Fruit fly (Drosophila melanogaster) whole organism, adult: ENCODE measurements around the gene mtSSB.
"Not testable (repeated sequence)": the region's sequence is repeated elsewhere in the genome, so short reads cannot be mapped to it uniquely, and the experiment has no call there.

Experiments used
- CG11617 ChIP-seq: fragments of 200-800 bp; sonication (Bioruptor generic); optimal IDR thresholded peaks from 2 replicates; lab custom pipeline; 2017; ENCODE audit warnings: mild to moderate bottlenecking, missing biosample characterization, missing genetic modification reagents, missing genetic modification characterization
- CG12768 ChIP-seq: fragments of 200-800 bp; sonication (Bioruptor generic); optimal IDR thresholded peaks from 2 replicates; lab custom pipeline; 2017; ENCODE audit warnings: missing biosample characterization, missing genetic modification characterization, mild to moderate bottlenecking, moderate library complexity, missing genetic modification reagents
- CG14711 ChIP-seq: fragments of 200-800 bp; sonication (Bioruptor generic); optimal IDR thresholded peaks from 2 replicates; lab custom pipeline; 2018; ENCODE audit warnings: missing biosample characterization, mild to moderate bottlenecking, missing genetic modification characterization, moderate library complexity
- CG1620 ChIP-seq: fragments of 200-800 bp; sonication (Bioruptor generic); optimal IDR thresholded peaks from 2 replicates; lab custom pipeline; 2016; ENCODE audit warnings: missing biosample characterization, missing genetic modification characterization
- CG33017 ChIP-seq: fragments of 200-800 bp; sonication (Bioruptor generic); optimal IDR thresholded peaks from 2 replicates; lab custom pipeline; 2018; ENCODE audit warnings: missing biosample characterization, mild to moderate bottlenecking, missing genetic modification characterization, moderate library complexity
- CG5204 ChIP-seq: fragments of 200-800 bp; sonication (Bioruptor generic); optimal IDR thresholded peaks from 2 replicates; lab custom pipeline; 2016; ENCODE audit warnings: missing biosample characterization, missing genetic modification characterization
- CG7045 ChIP-seq: fragments of 200-800 bp; sonication (Bioruptor generic); optimal IDR thresholded peaks from 2 replicates; lab custom pipeline; 2017; ENCODE audit warnings: missing biosample characterization, mild to moderate bottlenecking, missing genetic modification characterization
- CG7101 ChIP-seq: fragments of 200-800 bp; sonication (Bioruptor generic); optimal IDR thresholded peaks from 2 replicates; lab custom pipeline; 2018; ENCODE audit warnings: missing biosample characterization, mild to moderate bottlenecking, missing genetic modification characterization, moderate library complexity
- Clk ChIP-seq: fragments of 200-800 bp; sonication (Bioruptor generic); optimal IDR thresholded peaks from 2 replicates; lab custom pipeline; 2017; ENCODE audit warnings: missing biosample characterization, missing genetic modification characterization
- Crg-1 ChIP-seq: fragments of 200-800 bp; sonication (Bioruptor generic); optimal IDR thresholded peaks from 2 replicates; lab custom pipeline; 2016; ENCODE audit warnings: missing biosample characterization, missing genetic modification characterization
- Hr96 ChIP-seq: fragments of 200-800 bp; sonication (Bioruptor generic); optimal IDR thresholded peaks from 2 replicates; lab custom pipeline; 2016; ENCODE audit warnings: missing biosample characterization, missing genetic modification characterization
- Mnt ChIP-seq: fragments of 200-800 bp; sonication (Bioruptor generic); optimal IDR thresholded peaks from 2 replicates; lab custom pipeline; 2016; ENCODE audit warnings: missing biosample characterization, mild to moderate bottlenecking, missing genetic modification characterization
- bab1 ChIP-seq: fragments of 200-800 bp; sonication (Bioruptor generic); optimal IDR thresholded peaks from 3 replicates; lab custom pipeline; 2019; ENCODE audit warnings: missing biosample characterization, mild to moderate bottlenecking, missing genetic modification characterization, moderate library complexity
- cic ChIP-seq: fragments of 200-800 bp; sonication (Bioruptor generic); optimal IDR thresholded peaks from 2 replicates; lab custom pipeline; 2017; ENCODE audit warnings: missing biosample characterization, mild to moderate bottlenecking, missing genetic modification characterization, moderate library complexity
- cnc ChIP-seq, 2 experiments: fragments of >200 bp; optimal IDR thresholded peaks; 2 replicates each; lab custom pipeline; 2017
- kay ChIP-seq: fragments of 200-800 bp; sonication (Bioruptor generic); peaks from one replicate; lab custom pipeline; 2016; ENCODE audit warnings: missing biosample characterization, missing genetic modification characterization, borderline replicate concordance
- ovo ChIP-seq: fragments of 200-800 bp; sonication (Bioruptor generic); optimal IDR thresholded peaks from 2 replicates; lab custom pipeline; 2016; ENCODE audit warnings: missing biosample characterization, missing genetic modification characterization
- pad ChIP-seq: fragments of 200-800 bp; sonication (Bioruptor generic); optimal IDR thresholded peaks from 3 replicates; lab custom pipeline; 2017; ENCODE audit warnings: missing biosample characterization, missing genetic modification characterization, mild to moderate bottlenecking, moderate library complexity, missing genetic modification reagents
- tj ChIP-seq: fragments of 200-800 bp; sonication (Bioruptor generic); optimal IDR thresholded peaks from 3 replicates; lab custom pipeline; 2017; ENCODE audit warnings: missing biosample characterization, mild to moderate bottlenecking, missing genetic modification characterization, moderate library complexity
- toe ChIP-seq: fragments of 200-800 bp; sonication (Bioruptor generic); optimal IDR thresholded peaks from 2 replicates; lab custom pipeline; 2016; ENCODE audit warnings: missing biosample characterization, missing genetic modification characterization

The mtSSB gene

dm6 chr3R:16203025-16203421 lies 2.0 kb downstream of the mtSSB start, which contains the start of the genes CG6126 and CG31287:
Gene CG6126, minus strand, starts transcription at chr3R:16203083.
Gene CG31287, plus strand, starts transcription at chr3R:16203371.
- TF ChIP-seq CG5204 (GFP tag; lab: Kevin White, UChicago) (no peak), tj (GFP tag; lab: Kevin White, UChicago) (no peak), kay (no peak), Mnt (peak; percentile 56), CG7101 (tag; lab: Kevin White, UChicago) (no peak), cic (no peak), Crg-1 (GFP tag; lab: Kevin White, UChicago) (no peak), Hr96 (no peak)

- TF ChIP-seq ovo (GFP tag; lab: Kevin White, UChicago) (peak; percentile 47), CG12768 (no peak), cnc (optimal IDR thresholded peaks at IDR 0.05; lab: Kevin White, UChicago) (no peak), CG14711 (no peak), tj (GFP tag; lab: Kevin White, UChicago) (peak; percentile 25), bab1 (GFP tag; lab: Kevin White, UChicago) (peak; percentile 7), kay (no peak), CG7045 (GFP tag; lab: Kevin White, UChicago) (no peak), CG7101 (tag; lab: Kevin White, UChicago) (no peak), Clk (GFP tag; lab: Kevin White, UChicago) (no peak), pad (GFP tag; lab: Kevin White, UChicago) (peak; percentile 14), CG33017 (tag; lab: Kevin White, UChicago) (no peak), CG1620 (GFP tag; lab: Kevin White, UChicago) (no peak), Crg-1 (GFP tag; lab: Kevin White, UChicago) (no peak), cic (no peak), Hr96 (no peak), Mnt (no peak), CG11617 (GFP tag; lab: Kevin White, UChicago) (no peak), toe (GFP tag; lab: Kevin White, UChicago) (no peak), CG5204 (GFP tag; lab: Kevin White, UChicago) (no peak)
Measured at dm6 chr3R:16202335-16203024, 2.6 kb downstream of the mtSSB start.

DNA sequence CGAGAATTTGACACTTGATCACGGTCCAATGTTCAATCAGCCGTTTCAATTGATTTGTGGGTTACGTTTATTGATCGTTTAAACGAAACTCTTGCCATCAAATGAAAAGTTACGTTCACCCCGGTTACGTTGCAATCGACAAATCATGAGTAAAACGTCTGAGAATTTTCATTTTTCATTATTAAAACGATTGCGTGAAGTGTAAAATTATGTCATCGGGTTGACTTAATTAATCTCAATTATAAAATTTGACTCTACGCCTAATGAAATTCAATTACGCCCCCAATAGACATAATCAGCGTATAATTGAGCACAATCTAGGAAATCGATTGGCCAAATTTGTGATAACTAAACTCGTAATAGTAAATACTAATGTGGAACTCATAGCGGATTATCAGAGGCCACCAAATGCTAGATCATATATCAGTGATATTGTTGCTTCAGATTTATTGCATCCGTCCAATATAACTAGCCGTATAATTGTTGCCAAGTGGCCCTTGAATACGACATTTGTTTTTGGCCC lies 4.5 kb downstream of the mtSSB start:
- TF ChIP-seq kay (peak; percentile 30), bab1 (GFP tag; lab: Kevin White, UChicago) (no peak)

DNA sequence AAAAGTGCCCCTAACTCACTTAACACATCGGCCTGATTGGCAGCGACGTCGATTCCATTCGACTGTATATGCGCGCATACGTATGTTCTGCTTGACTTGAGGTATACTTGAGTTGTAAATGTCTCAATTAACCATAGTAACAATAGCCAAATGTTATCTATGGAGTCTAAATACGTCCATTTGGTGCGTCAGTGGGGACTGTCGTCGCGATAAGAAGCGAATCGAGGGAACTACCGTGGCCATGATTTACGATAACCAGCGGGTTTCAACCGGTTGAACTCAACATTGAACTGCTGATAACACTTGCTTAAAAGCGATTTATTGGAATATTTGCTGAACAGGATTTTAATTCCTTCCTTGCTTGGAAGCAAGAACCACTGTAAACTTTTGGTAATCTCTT lies 14.3 kb downstream of the mtSSB start:
- TF ChIP-seq bab1 (GFP tag; lab: Kevin White, UChicago) (no peak), cic (peak; percentile 94), Mnt (no peak), CG11617 (GFP tag; lab: Kevin White, UChicago) (no peak), Crg-1 (GFP tag; lab: Kevin White, UChicago) (no peak), CG14711 (no peak), CG7101 (tag; lab: Kevin White, UChicago) (no peak), toe (GFP tag; lab: Kevin White, UChicago) (no peak), CG33017 (tag; lab: Kevin White, UChicago) (no peak), cnc (optimal IDR thresholded peaks at IDR 0.05; lab: Kevin White, UChicago) (no peak), pad (GFP tag; lab: Kevin White, UChicago) (no peak), CG5204 (GFP tag; lab: Kevin White, UChicago) (no peak), CG1620 (GFP tag; lab: Kevin White, UChicago) (no peak), tj (GFP tag; lab: Kevin White, UChicago) (peak; percentile 43), Hr96 (no peak), ovo (GFP tag; lab: Kevin White, UChicago) (no peak), kay (no peak)

- TF ChIP-seq tj (GFP tag; lab: Kevin White, UChicago) (peak; percentile 85), cnc (optimal IDR thresholded peaks at IDR 0.05; lab: Kevin White, UChicago) (no peak)
Measured at dm6 chr3R:16190183-16190763, 14.8 kb downstream of the mtSSB start.

- TF ChIP-seq Crg-1 (GFP tag; lab: Kevin White, UChicago); cnc (optimal IDR thresholded peaks at IDR 0.05; lab: Kevin White, UChicago); bab1 (GFP tag; lab: Kevin White, UChicago): not testable (repeated sequence)
Measured at dm6 chr3R:16189464-16189863, 15.6 kb downstream of the mtSSB start, which contains the start of gene Bin1. Gene Bin1, minus strand, starts transcription at chr3R:16189564.

DNA sequence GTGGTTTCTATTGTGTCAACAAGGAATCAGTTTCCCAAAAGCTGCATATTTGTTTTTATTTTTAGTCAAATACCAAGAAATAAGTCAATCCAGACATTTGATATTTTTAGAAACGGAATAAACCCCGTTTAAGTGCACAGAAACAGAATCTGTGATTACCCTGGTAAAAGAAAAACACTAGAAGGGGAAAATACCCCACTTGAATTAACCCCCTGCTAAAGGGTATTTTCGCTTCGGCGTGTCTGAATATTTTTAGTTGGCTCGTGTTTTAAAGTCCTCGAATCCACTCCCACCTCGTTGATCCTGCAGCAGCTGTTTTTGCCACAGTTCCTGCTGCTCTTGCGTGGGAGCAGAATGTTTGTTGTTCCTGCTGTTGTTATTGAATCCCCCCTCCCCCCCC lies 17.3 kb downstream of the mtSSB start:
- TF ChIP-seq CG14711 (no peak), pad (GFP tag; lab: Kevin White, UChicago) (no peak), CG5204 (GFP tag; lab: Kevin White, UChicago) (no peak), CG7045 (GFP tag; lab: Kevin White, UChicago) (no peak), Clk (GFP tag; lab: Kevin White, UChicago) (no peak), Hr96 (no peak), Mnt (no peak), toe (GFP tag; lab: Kevin White, UChicago) (no peak), bab1 (GFP tag; lab: Kevin White, UChicago) (no peak), ovo (GFP tag; lab: Kevin White, UChicago) (no peak), cic (no peak), Crg-1 (GFP tag; lab: Kevin White, UChicago) (no peak), CG7101 (tag; lab: Kevin White, UChicago) (no peak), CG1620 (GFP tag; lab: Kevin White, UChicago) (no peak)
